Worm (Caenorhabditis elegans): ENCODE data around the gene Y7A9D.1.

DNA sequence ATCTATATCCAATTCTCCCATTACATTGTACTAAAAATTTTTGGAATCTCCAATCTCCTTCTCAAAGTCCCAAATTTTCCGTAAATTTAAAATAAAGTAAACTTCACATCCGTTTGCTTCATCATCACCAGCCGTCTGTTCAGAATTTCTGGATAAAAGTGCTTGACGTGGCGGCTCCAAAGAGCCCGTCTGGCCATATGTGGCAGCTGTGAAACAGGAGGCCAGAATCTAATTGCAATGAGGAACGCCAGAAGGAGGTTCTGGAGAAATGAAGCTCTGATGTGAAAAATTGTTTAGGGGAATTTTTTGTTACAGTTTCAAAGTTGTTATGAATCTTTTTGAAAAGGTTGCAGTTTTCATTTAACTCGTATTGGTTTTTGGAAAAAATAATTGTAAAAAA lies 1.7 kb downstream of the Y7A9D.1 start:
- TF ChIP-seq him-1 (tag; optimal IDR thresholded peaks at IDR 0.05) = no peak
- no peak for TF ChIP-seq W03F9.2 (tag; optimal IDR thresholded peaks at IDR 0.05)
